Worm (Caenorhabditis elegans): ENCODE data around the gene clr-1.

ce11 chrII:5478318-5478717 lies 12.2 kb downstream of the clr-1 start, which contains the start of gene F56D1.1:
- TF ChIP-seq tbx-37 (GFP tag; conservative IDR thresholded peaks at IDR 0.05) (no peak), ama-1 (optimal IDR thresholded peaks at IDR 0.05) (no peak)
